Worm (Caenorhabditis elegans) whole organism, L2 larva: ENCODE results near the gene Y38F1A.2.

Source experiments
- C34F6.9 ChIP-seq: fragments of 150-350 bp; optimal IDR thresholded peaks from 2 replicates; lab custom pipeline; 2014; ENCODE audit warnings: missing biosample characterization, missing genetic modification characterization
- elt-3 ChIP-seq: sonication (generic microtip); optimal IDR thresholded peaks from 2 replicates; lab custom pipeline; 2017; ENCODE audit warnings: missing biosample characterization, missing genetic modification characterization
- lin-13 ChIP-seq: fragments of 150-350 bp; optimal IDR thresholded peaks from 2 replicates; lab custom pipeline; 2014; ENCODE audit warnings: missing biosample characterization, missing genetic modification reagents, missing genetic modification characterization
- mbf-1 ChIP-seq: sonication (generic microtip); optimal IDR thresholded peaks from 2 replicates; lab custom pipeline; 2017; ENCODE audit warnings: missing biosample characterization, missing genetic modification characterization
- nhr-12 ChIP-seq: fragments of 150-350 bp; optimal IDR thresholded peaks from 2 replicates; lab custom pipeline; 2014; ENCODE audit warnings: missing biosample characterization, missing genetic modification characterization
- nhr-6 ChIP-seq: fragments of 150-350 bp; optimal IDR thresholded peaks from 2 replicates; lab custom pipeline; 2014; ENCODE audit warnings: missing biosample characterization, missing genetic modification characterization
- sem-4 ChIP-seq: fragments of 150-350 bp; optimal IDR thresholded peaks from 2 replicates; lab custom pipeline; 2014; ENCODE audit warnings: missing biosample characterization, missing genetic modification reagents, missing genetic modification characterization
- sma-3 ChIP-seq: sonication (generic microtip); optimal IDR thresholded peaks from 2 replicates; lab custom pipeline; 2016; ENCODE audit warnings: missing genetic modification reagents, missing genetic modification characterization, missing compliant biosample characterization
- sma-9 ChIP-seq, 2 experiments: fragments of 150-350 bp in 1 of 2; sonication (generic microtip) in 1 of 2; optimal IDR thresholded peaks; 2 replicates each; lab custom pipeline; 2014 to 2016; ENCODE audit warnings: missing genetic modification characterization in 2 of 2, mild to moderate bottlenecking in 1 of 2, missing biosample characterization in 1 of 2, missing compliant biosample characterization in 1 of 2, missing genetic modification reagents in 1 of 2, moderate library complexity in 1 of 2
- unc-62 ChIP-seq: fragments of 150-350 bp; optimal IDR thresholded peaks from 2 replicates; lab custom pipeline; 2014; ENCODE audit warnings: missing biosample characterization, missing genetic modification reagents, missing genetic modification characterization
- zag-1 ChIP-seq: fragments of 150-350 bp; optimal IDR thresholded peaks from 2 replicates; lab custom pipeline; 2014; ENCODE audit warnings: missing biosample characterization, missing genetic modification characterization

DNA sequence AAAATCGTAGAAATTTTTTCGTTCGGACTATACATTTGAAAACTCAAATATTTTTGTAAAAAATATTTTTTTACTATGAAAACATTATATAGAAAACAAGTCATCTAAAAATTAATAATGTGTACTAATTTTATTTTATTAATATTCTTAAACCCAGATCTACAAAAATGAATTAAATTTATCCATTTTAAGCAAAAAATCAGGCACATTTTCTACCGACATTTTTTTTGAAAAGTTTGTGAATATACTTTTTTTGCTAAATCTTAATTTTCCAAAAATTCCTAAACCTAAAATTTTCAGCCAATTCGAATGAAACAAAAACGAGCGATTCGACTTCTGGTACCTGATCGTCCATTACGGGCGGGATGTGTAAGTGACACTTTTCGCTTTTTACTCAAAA, 15.0 kb upstream of the Y38F1A.2 start, which contains the start of gene arrd-10:
- TF ChIP-seq mbf-1 (tag; lab: Kevin White, UChicago) (no peak), C34F6.9 (tag; lab: Kevin White, UChicago) (no peak), lin-13 (no peak), unc-62 (GFP tag; lab: Kevin White, UChicago) (no peak), zag-1 (no peak), nhr-6 (tag; lab: Kevin White, UChicago) (no peak), nhr-12 (no peak), sem-4 (tag; lab: Kevin White, UChicago) (no peak), elt-3 (tag; lab: Kevin White, UChicago) (no peak), sma-3 (no peak), sma-9 (GFP tag; optimal IDR thresholded peaks at IDR 0.05; lab: Kevin White, UChicago) (no peak), sma-9 (tag; optimal IDR thresholded peaks at IDR 0.05; lab: Kevin White, UChicago) (no peak)
